Fruit fly (Drosophila melanogaster): ENCODE results near the gene Pex11c.
A peak's percentile ranks its signal among the peaks of the same experiment; 100 is the strongest.

DNA sequence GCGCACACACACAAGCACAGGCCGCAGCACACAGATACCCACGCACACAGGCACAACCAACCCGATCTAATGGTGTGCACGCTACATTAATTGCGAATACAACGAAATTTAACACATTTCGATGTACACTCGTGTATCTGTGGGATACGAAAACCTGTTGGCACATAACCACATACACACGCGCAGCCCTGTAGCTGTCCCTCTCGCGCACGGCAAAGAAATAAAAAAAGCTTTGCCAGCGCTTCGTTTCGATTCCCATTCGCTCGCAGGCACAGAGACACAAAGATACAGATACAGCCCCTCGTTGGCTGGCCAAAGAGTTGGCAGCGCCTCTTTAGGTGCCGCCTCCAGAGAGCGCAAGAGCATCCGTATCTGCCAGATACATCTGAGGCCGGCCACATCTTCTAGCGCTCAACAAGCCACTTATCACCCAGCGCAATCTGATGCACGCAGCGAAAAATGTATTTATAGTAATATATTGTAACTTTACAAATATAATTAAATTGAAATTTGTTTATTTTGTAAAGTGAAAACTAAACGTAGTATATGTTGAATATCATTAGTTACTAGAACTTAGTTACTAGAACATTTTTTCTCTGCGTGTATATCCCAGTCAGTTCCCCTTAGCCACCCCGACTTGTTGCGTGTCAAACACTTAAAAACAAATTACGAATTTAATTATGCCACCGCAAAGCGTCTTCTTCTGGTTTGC is 35.1 kb downstream of the Pex11c start:
- TF ChIP-seq ey (GFP tag; optimal IDR thresholded peaks at IDR 0.05), result peak; percentile 9
- peak; percentile 1 for TF ChIP-seq Dif (GFP tag; optimal IDR thresholded peaks at IDR 0.05; ENCODE audit: partially characterized antibody)
- TF ChIP-seq woc (GFP tag; optimal IDR thresholded peaks at IDR 0.05), result no peak

All from whole organism, wandering third instar larva.